Worm (Caenorhabditis elegans) whole organism, young adult: Measurements from ENCODE around the gene srz-24.

ENCODE experiments used
- B0019.2 ChIP-seq: fragments of 200-800 bp; sonication (Bioruptor generic); conservative IDR thresholded peaks from 2 replicates; pipeline ENCODE4 v1.3.6; 2022; ENCODE audit warnings: missing genetic modification reagents, missing genetic modification characterization, missing compliant biosample characterization
- F39B2.1 ChIP-seq: fragments of 200-800 bp; sonication (Bioruptor generic); IDR thresholded peaks from 2 replicates; pipeline ENCODE4 v1.3.6; 2022; ENCODE audit warnings: missing genetic modification reagents, missing genetic modification characterization, missing compliant biosample characterization
- Y56A3A.18 ChIP-seq: fragments of 200-800 bp; sonication (Bioruptor generic); IDR thresholded peaks from 2 replicates; pipeline ENCODE4 v1.3.6; 2022; ENCODE audit warnings: missing genetic modification reagents, missing genetic modification characterization, missing compliant biosample characterization
- ama-1 ChIP-seq, 3 experiments: fragments of 150-350 bp in 1 of 3; sonication (generic microtip) in 2 of 3; optimal IDR thresholded peaks; 2 replicates each; lab custom pipeline; 2014 to 2018; ENCODE audit warnings: missing biosample characterization in 2 of 3, missing genetic modification characterization in 2 of 3, missing genetic modification reagents in 2 of 3
- cebp-2 ChIP-seq: fragments of 200-800 bp; sonication (Bioruptor generic); IDR thresholded peaks from 2 replicates; pipeline ENCODE4 v1.3.6; 2022; ENCODE audit warnings: missing genetic modification characterization, missing compliant biosample characterization
- ekl-4 ChIP-seq: fragments of 200-800 bp; sonication (Bioruptor generic); IDR thresholded peaks from 2 replicates; pipeline ENCODE4 v1.3.6; 2022; ENCODE audit warnings: missing genetic modification reagents, missing genetic modification characterization, missing compliant biosample characterization
- ets-4 ChIP-seq: fragments of 200-800 bp; sonication (Bioruptor generic); optimal IDR thresholded peaks from 2 replicates; lab custom pipeline; 2018; ENCODE audit warnings: mild to moderate bottlenecking, missing genetic modification characterization, missing compliant biosample characterization
- fkh-3 ChIP-seq: sonication (generic microtip); optimal IDR thresholded peaks from 2 replicates; lab custom pipeline; 2016; ENCODE audit warnings: mild to moderate bottlenecking, missing genetic modification characterization, missing compliant biosample characterization
- hsf-1 ChIP-seq: fragments of 200-800 bp; sonication (Bioruptor generic); IDR thresholded peaks from 2 replicates; pipeline ENCODE4 v1.3.6; 2022; ENCODE audit warnings: missing genetic modification reagents, missing genetic modification characterization, missing compliant biosample characterization
- lin-35 ChIP-seq, 3 experiments: fragments of 150-350 bp in 2 of 3; sonication (generic microtip) in 1 of 3; optimal IDR thresholded peaks; 2 replicates each; lab custom pipeline; 2014 to 2018; ENCODE audit warnings: missing biosample characterization in 3 of 3, missing genetic modification characterization in 3 of 3, missing genetic modification reagents in 3 of 3
- pha-4 ChIP-seq: fragments of 150-350 bp; sonication (generic microtip); optimal IDR thresholded peaks from 2 replicates; lab custom pipeline; 2014; ENCODE audit warnings: missing biosample characterization, missing genetic modification reagents, missing genetic modification characterization
- rcor-1 ChIP-seq: fragments of 200-800 bp; sonication (Bioruptor generic); IDR thresholded peaks from 2 replicates; pipeline ENCODE4 v1.3.6; 2022; ENCODE audit warnings: missing genetic modification reagents, missing genetic modification characterization, missing compliant biosample characterization
- snpc-4 ChIP-seq, 5 experiments: fragments of 150-350 bp in 1 of 5; sonication (generic microtip) in 4 of 5; optimal IDR thresholded peaks; 2 replicates each; lab custom pipeline; 2014 to 2018; ENCODE audit warnings: missing genetic modification characterization in 5 of 5, missing biosample characterization in 3 of 5, antibody characterized with exemption in 2 of 5, mild to moderate bottlenecking in 2 of 5, missing compliant biosample characterization in 2 of 5, missing genotype in 2 of 5, moderate library complexity in 2 of 5, missing genetic modification reagents in 1 of 5
- ztf-26 ChIP-seq: sonication (generic microtip); optimal IDR thresholded peaks from 2 replicates; lab custom pipeline; 2017; ENCODE audit warnings: missing genetic modification characterization, missing compliant biosample characterization

DNA sequence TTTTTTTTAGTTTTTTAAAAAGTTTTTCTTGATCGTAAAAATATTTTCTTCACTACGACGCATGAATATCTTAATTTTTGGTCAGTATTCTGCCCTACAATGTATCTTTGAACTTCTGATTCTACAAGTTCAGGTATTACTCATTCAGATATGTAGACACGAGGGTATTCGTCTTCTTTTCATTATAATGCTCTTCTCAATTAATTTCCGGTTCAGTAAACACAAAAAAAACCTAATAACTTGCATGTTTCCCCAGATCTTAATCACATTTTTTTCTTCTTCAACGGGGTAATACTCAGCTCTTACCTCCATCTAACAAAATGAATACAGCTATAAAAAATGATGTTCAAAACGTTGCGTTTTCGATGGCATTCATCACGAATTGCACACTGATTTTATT, 11.2 kb upstream of the srz-24 start, which contains the start of gene str-162:
- TF ChIP-seq snpc-4 (GFP tag; optimal IDR thresholded peaks at IDR 0.05; lab: Kevin White, UChicago) (no peak), snpc-4 (tag; optimal IDR thresholded peaks at IDR 0.05; lab: Kevin White, UChicago) (no peak), lin-35 (GFP tag; optimal IDR thresholded peaks at IDR 0.05; lab: Kevin White, UChicago) (no peak), hsf-1 (GFP tag; lab: Robert Waterston, UW) (no peak), rcor-1 (GFP tag; lab: Robert Waterston, UW) (no peak), fkh-3 (tag; lab: Kevin White, UChicago) (no peak), B0019.2 (GFP tag; lab: Robert Waterston, UW) (no peak), F39B2.1 (GFP tag; lab: Robert Waterston, UW) (no peak), ztf-26 (no peak), pha-4 (tag; lab: Kevin White, UChicago) (no peak), ekl-4 (GFP tag; lab: Robert Waterston, UW) (no peak), Y56A3A.18 (GFP tag; lab: Robert Waterston, UW) (no peak), ama-1 (optimal IDR thresholded peaks at IDR 0.05; lab: Kevin White, UChicago) (no peak), ama-1 (GFP tag; optimal IDR thresholded peaks at IDR 0.05; lab: Kevin White, UChicago) (no peak), ets-4 (GFP tag; lab: Kevin White, UChicago) (no peak), cebp-2 (GFP tag; lab: Robert Waterston, UW) (no peak)
